Worm (Caenorhabditis elegans) whole organism, L4 larva: Measurements from ENCODE around the gene T26E4.9.
"Not testable (repeated sequence)": the region's sequence is repeated elsewhere in the genome, so short reads cannot be mapped to it uniquely, and the experiment has no call there.

Source experiments
- F10B5.3 ChIP-seq: sonication (generic microtip); optimal IDR thresholded peaks from 2 replicates; lab custom pipeline; 2016; ENCODE audit warnings: mild to moderate bottlenecking, missing genetic modification characterization, missing compliant biosample characterization
- F49E8.2 ChIP-seq: sonication (generic microtip); optimal IDR thresholded peaks from 2 replicates; lab custom pipeline; 2016; ENCODE audit warnings: missing compliant biosample characterization, mild to moderate bottlenecking, missing genetic modification characterization, borderline replicate concordance
- T20F7.1 ChIP-seq: fragments of 200-800 bp; sonication (Bioruptor generic); optimal IDR thresholded peaks from 2 replicates; lab custom pipeline; 2018; ENCODE audit warnings: mild to moderate bottlenecking, missing genetic modification characterization, missing compliant biosample characterization
- T26A8.4 ChIP-seq: fragments of 200-800 bp; sonication (Bioruptor generic); IDR thresholded peaks from 2 replicates; pipeline ENCODE4 v1.3.6; 2022; ENCODE audit warnings: missing genetic modification characterization, missing compliant biosample characterization
- ZK337.2 ChIP-seq: fragments of 200-800 bp; sonication (Bioruptor generic); IDR thresholded peaks from 2 replicates; pipeline ENCODE4 v1.3.6; 2022; ENCODE audit warnings: missing genetic modification reagents, missing genetic modification characterization, missing compliant biosample characterization
- aha-1 ChIP-seq: fragments of 150-350 bp; peaks from one replicate; lab custom pipeline; 2014; ENCODE audit warnings: missing biosample characterization, missing genetic modification characterization
- ceh-20 ChIP-seq: fragments of 200-800 bp; sonication (Bioruptor generic); IDR thresholded peaks from 2 replicates; pipeline ENCODE4 v1.3.6; 2022; ENCODE audit warnings: missing genetic modification reagents, missing genetic modification characterization, missing compliant biosample characterization
- ceh-32 ChIP-seq: sonication (generic microtip); optimal IDR thresholded peaks from 2 replicates; lab custom pipeline; 2016; ENCODE audit warnings: mild to moderate bottlenecking, missing genetic modification characterization, missing compliant biosample characterization; ENCODE audit not compliant: poor library complexity
- ceh-62 ChIP-seq: sonication (generic microtip); optimal IDR thresholded peaks from 2 replicates; lab custom pipeline; 2017; ENCODE audit warnings: missing biosample characterization, missing genetic modification characterization
- daf-16 ChIP-seq, 3 experiments: sonication (generic microtip); optimal IDR thresholded peaks; 2 replicates each; lab custom pipeline; 2016 to 2017; ENCODE audit warnings: missing genetic modification characterization in 3 of 3, missing genetic modification reagents in 3 of 3, mild to moderate bottlenecking in 2 of 3, missing compliant biosample characterization in 2 of 3, missing biosample characterization in 1 of 3, moderate library complexity in 1 of 3
- dmd-9 ChIP-seq: fragments of 200-800 bp; sonication (Bioruptor generic); IDR thresholded peaks from 2 replicates; pipeline ENCODE4 v1.3.6; 2022; ENCODE audit warnings: missing genetic modification reagents, missing genetic modification characterization, missing compliant biosample characterization
- dve-1 ChIP-seq: sonication (generic microtip); optimal IDR thresholded peaks from 2 replicates; lab custom pipeline; 2017; ENCODE audit warnings: antibody characterized with exemption, mild to moderate bottlenecking, missing genetic modification characterization, missing compliant biosample characterization; ENCODE audit not compliant: insufficient read depth
- jun-1 ChIP-seq: fragments of 150-350 bp; optimal IDR thresholded peaks from 2 replicates; lab custom pipeline; 2014; ENCODE audit warnings: missing biosample characterization, missing genetic modification reagents, missing genetic modification characterization
- lin-1 ChIP-seq: fragments of 200-800 bp; sonication (Bioruptor generic); IDR thresholded peaks from 2 replicates; pipeline ENCODE4 v1.3.6; 2022; ENCODE audit warnings: missing genetic modification reagents, missing genetic modification characterization, missing compliant biosample characterization
- lin-13 ChIP-seq: fragments of 150-350 bp; optimal IDR thresholded peaks from 2 replicates; lab custom pipeline; 2014; ENCODE audit warnings: missing biosample characterization, missing genetic modification reagents, missing genetic modification characterization
- lin-29 ChIP-seq: fragments of 200-800 bp; sonication (Bioruptor generic); IDR thresholded peaks from 2 replicates; pipeline ENCODE4 v1.3.6; 2022; ENCODE audit warnings: missing genetic modification reagents, missing genetic modification characterization, missing compliant biosample characterization
- lin-38 ChIP-seq: fragments of 200-800 bp; sonication (Bioruptor generic); IDR thresholded peaks from 2 replicates; pipeline ENCODE4 v1.3.6; 2022; ENCODE audit warnings: missing genetic modification reagents, missing genetic modification characterization, missing compliant biosample characterization
- lin-39 ChIP-seq: fragments of 150-350 bp; optimal IDR thresholded peaks from 2 replicates; lab custom pipeline; 2014; ENCODE audit warnings: missing biosample characterization, missing genetic modification reagents, missing genetic modification characterization
- madf-9 ChIP-seq: fragments of 200-800 bp; sonication (Bioruptor generic); conservative IDR thresholded peaks from 2 replicates; pipeline ENCODE4 v1.3.6; 2022; ENCODE audit warnings: missing genetic modification reagents, missing genetic modification characterization, missing compliant biosample characterization
- mdl-1 ChIP-seq, 2 experiments: fragments of 150-350 bp in 1 of 2; sonication (generic microtip) in 1 of 2; optimal IDR thresholded peaks; 2 replicates each; lab custom pipeline; 2014 to 2017; ENCODE audit warnings: missing biosample characterization in 2 of 2, missing genetic modification characterization in 2 of 2
- mep-1 ChIP-seq: fragments of 150-350 bp; sonication (generic microtip); optimal IDR thresholded peaks from 3 replicates; lab custom pipeline; 2014; ENCODE audit warnings: missing biosample characterization, missing genetic modification characterization
- mxl-2 ChIP-seq: fragments of 200-800 bp; sonication (Bioruptor generic); conservative IDR thresholded peaks from 2 replicates; pipeline ENCODE4 v1.3.6; 2022; ENCODE audit warnings: missing genetic modification reagents, missing genetic modification characterization, missing compliant biosample characterization
- nhr-10 ChIP-seq: fragments of 150-350 bp; optimal IDR thresholded peaks from 2 replicates; lab custom pipeline; 2014; ENCODE audit warnings: missing biosample characterization, missing genetic modification characterization
- nhr-42 ChIP-seq: fragments of 200-800 bp; sonication (Bioruptor generic); IDR thresholded peaks from 2 replicates; pipeline ENCODE4 v1.3.6; 2022; ENCODE audit warnings: missing genetic modification characterization, missing compliant biosample characterization
- sdz-12 ChIP-seq: fragments of 200-800 bp; sonication (Bioruptor generic); optimal IDR thresholded peaks from 2 replicates; lab custom pipeline; 2018; ENCODE audit warnings: mild to moderate bottlenecking, missing genetic modification characterization, missing compliant biosample characterization
- set-16 ChIP-seq: fragments of 200-800 bp; sonication (Bioruptor generic); IDR thresholded peaks from 2 replicates; pipeline ENCODE4 v1.3.6; 2022; ENCODE audit warnings: missing genetic modification reagents, missing genetic modification characterization, missing compliant biosample characterization
- skn-1 ChIP-seq: fragments of 150-350 bp; optimal IDR thresholded peaks from 2 replicates; lab custom pipeline; 2014; ENCODE audit warnings: missing biosample characterization, missing genetic modification characterization
- tra-1 ChIP-seq: fragments of 200-800 bp; sonication (Bioruptor generic); IDR thresholded peaks from 2 replicates; pipeline ENCODE4 v1.3.6; 2022; ENCODE audit warnings: missing genetic modification reagents, missing genetic modification characterization, missing compliant biosample characterization
- unc-62 ChIP-seq, 3 experiments: fragments of 150-350 bp in 1 of 3; sonication (generic microtip); optimal IDR thresholded peaks in 2 of 3; peaks in 1 of 3; 1 replicate in 1 of 3; 2 replicates in 2 of 3; lab custom pipeline; 2014 to 2017; ENCODE audit warnings: missing biosample characterization in 3 of 3, missing genetic modification characterization in 3 of 3, missing genetic modification reagents in 3 of 3, missing genotype in 1 of 3
- zag-1 ChIP-seq: fragments of 150-350 bp; optimal IDR thresholded peaks from 2 replicates; lab custom pipeline; 2014; ENCODE audit warnings: missing biosample characterization, missing genetic modification characterization
- zfp-2 ChIP-seq: sonication (generic microtip); optimal IDR thresholded peaks from 2 replicates; lab custom pipeline; 2016; ENCODE audit warnings: mild to moderate bottlenecking, missing genetic modification characterization, missing compliant biosample characterization
- zip-2 ChIP-seq: fragments of 150-350 bp; optimal IDR thresholded peaks from 2 replicates; lab custom pipeline; 2014; ENCODE audit warnings: missing biosample characterization, missing genetic modification characterization

T26E4.9 gene

DNA sequence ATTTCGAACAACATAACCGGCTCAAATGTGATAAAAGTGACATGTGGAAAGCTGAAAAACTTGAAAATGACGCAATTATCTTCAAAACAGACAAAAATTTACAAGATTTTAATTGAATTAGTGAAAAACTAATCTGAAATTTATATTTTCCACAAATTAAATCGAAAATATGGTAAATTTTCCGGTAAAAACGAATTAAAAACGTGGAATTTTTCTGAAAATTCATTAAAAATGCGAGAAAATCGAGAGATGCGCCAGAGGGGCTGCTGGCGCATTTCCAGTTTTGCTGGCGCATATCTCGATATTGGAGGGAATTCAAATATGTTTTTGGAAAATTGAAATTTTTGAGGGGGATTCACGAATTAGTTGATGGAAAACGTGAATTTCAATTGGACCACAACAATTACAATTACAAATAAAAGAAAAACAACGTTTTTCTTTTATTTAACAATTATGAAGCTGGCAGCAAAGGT, 36.4 kb downstream of the T26E4.9 start, which contains the start of the genes haf-3 and F57A10.2 (continued):
- TF ChIP-seq tra-1 (peak; percentile 88), skn-1 (tag; lab: Kevin White, UChicago) (no peak), ceh-32 (tag; lab: Kevin White, UChicago) (peak; percentile 38), dmd-9 (GFP tag; lab: Robert Waterston, UW) (no peak), daf-16 (GFP tag; optimal IDR thresholded peaks at IDR 0.05; lab: Kevin White, UChicago) (peak in 1 of 2 experiments; percentile 58), daf-16 (tag; optimal IDR thresholded peaks at IDR 0.05; lab: Kevin White, UChicago) (peak; percentile 42)

DNA sequence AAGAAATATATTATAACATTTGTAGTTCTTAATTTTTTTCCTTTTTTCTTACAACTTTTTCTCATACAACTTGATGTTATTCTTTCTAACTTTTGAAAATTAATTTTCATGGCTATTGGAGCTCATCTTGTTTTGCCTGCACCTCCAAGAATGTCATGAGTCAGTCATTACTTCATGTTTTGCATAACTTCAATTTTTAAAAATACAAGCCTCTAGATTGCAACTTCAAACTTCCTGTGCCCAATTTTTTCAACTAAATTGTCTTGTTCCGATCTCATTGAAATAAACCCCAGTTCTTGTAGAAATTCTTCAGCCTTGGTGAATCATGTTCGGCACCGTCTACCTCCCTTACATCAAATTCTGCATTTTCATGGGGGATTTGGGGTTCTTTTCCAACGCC, 44.1 kb downstream of the T26E4.9 start, which contains the start of gene str-9:
TSS of gene str-9 (plus strand) at position 301 of the 400 bp plus-strand sequence.
- no peak for TF ChIP-seq mdl-1 (tag; optimal IDR thresholded peaks at IDR 0.05; lab: Kevin White, UChicago)
- no peak for TF ChIP-seq F49E8.2 (tag; lab: Kevin White, UChicago)
- no peak for TF ChIP-seq set-16 (GFP tag; lab: Robert Waterston, UW)
- no peak for TF ChIP-seq lin-13 (GFP tag; lab: Kevin White, UChicago)
- no peak for TF ChIP-seq mep-1 (tag; lab: Kevin White, UChicago)
- no peak for TF ChIP-seq ceh-20 (GFP tag; lab: Robert Waterston, UW)
- TF ChIP-seq lin-38 (GFP tag; lab: Robert Waterston, UW): no peak
- TF ChIP-seq lin-39 (tag; lab: Kevin White, UChicago): no peak

DNA sequence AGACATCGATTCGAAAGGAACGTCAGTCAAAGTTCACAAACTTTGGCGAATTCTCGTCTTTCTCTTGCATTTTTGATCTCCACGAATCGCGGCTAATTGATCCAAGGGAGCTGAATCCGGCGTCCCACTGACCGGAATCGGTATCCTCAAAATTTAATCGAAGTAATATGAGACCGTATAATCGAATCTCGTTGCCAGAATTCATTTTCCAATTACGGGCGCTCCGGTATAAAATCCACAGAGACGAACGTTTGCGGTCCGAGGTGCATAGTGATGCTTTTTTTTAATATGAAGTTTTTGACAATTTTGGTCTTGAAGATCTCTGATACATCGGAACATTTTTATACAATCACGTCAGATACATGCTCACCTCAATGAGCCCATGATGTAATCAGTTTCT, 44.9 kb downstream of the T26E4.9 start:
- TF ChIP-seq T26A8.4 (GFP tag; lab: Robert Waterston, UW): no peak
- peak; percentile 92 for TF ChIP-seq aha-1 (tag; lab: Kevin White, UChicago)
- TF ChIP-seq, all 104 proteins: peak for 1

DNA sequence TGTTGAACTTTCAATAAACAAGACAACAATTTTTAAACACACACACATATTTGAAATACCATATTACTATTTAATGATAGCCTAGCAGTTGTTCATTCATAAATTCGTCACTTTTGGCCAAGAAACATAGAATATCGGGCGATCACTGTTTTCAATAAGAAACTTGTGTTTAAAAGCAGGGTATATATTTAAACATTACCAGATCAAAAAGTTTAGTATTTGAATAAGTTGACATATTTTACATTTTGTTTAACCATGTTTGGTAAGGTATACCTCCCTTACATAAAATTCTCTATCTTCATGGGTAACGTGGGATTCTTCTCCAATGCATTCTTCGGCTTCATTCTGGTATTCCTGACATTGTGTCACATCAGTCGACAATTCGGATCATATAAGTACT, 47.8 kb downstream of the T26E4.9 start, which contains the start of gene str-8:
TSS of gene str-8 (plus strand) at position 301 of the 400 bp plus-strand sequence.
- TF ChIP-seq lin-1 (GFP tag; lab: Robert Waterston, UW); zfp-2 (tag; lab: Kevin White, UChicago); unc-62 (GFP tag; optimal IDR thresholded peaks at IDR 0.05 in 1 of 2; lab: Kevin White, UChicago); unc-62 (tag; optimal IDR thresholded peaks at IDR 0.05; lab: Kevin White, UChicago): not testable (repeated sequence)

DNA sequence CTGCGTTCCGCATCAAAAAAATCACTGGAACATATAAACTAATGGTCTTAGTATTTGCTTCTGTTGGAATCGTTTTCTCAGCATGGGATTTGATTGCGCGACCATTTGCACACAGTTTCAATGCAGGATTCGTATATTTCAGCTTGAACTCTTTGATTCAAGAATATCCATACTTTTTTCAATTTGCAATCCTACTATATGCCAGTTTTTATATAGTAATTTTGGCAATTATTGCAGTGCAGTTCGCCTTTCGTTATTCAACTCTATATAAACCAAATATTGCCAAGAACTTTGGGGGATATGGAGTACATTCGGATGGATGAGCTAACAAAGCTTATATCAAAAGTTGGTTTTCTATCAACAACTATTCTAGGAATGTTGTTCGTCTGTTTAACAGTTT, 49.6 kb downstream of the T26E4.9 start, which contains the start of gene str-5:
TSS of gene str-5 (plus strand) at position 301 of the 400 bp plus-strand sequence.
- not testable (repeated sequence) for TF ChIP-seq zag-1 (tag; lab: Kevin White, UChicago); nhr-42; jun-1 (tag; lab: Kevin White, UChicago)

DNA sequence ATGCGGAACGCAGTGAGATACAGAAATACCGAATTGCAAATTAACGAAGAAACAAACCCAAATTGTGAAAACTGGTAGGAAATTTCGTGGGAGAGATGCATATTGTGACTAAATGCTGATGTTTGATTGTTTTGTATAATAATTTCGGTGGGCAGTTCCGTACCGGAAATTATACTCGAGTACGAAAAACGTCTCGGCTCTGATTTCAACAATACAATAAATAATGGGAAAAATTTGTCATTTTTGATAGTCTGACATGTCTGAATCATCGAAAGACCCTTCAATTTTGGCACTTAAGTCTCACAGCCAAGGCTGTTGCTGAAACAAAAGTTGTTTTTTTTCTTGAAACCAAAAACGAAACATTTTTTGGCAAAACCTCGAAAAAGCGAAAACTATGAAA, 50.5 kb downstream of the T26E4.9 start, which contains the start of gene str-43:
TSS of gene str-43 (minus strand) at position 101 of the 400 bp plus-strand sequence.
- TF ChIP-seq unc-62 (GFP tag; optimal IDR thresholded peaks at IDR 0.05 in 1 of 2; lab: Kevin White, UChicago) (no peak), unc-62 (tag; optimal IDR thresholded peaks at IDR 0.05; lab: Kevin White, UChicago) (no peak), ZK337.2 (no peak), zip-2 (no peak), ceh-62 (tag; lab: Kevin White, UChicago) (no peak), lin-29 (GFP tag; lab: Robert Waterston, UW) (no peak), mxl-2 (GFP tag; lab: Robert Waterston, UW) (no peak), sdz-12 (GFP tag; lab: Kevin White, UChicago) (no peak), T20F7.1 (GFP tag; lab: Kevin White, UChicago) (no peak), ceh-20 (GFP tag; lab: Robert Waterston, UW) (no peak), madf-9 (GFP tag; lab: Robert Waterston, UW) (no peak), dve-1 (no peak), nhr-10 (tag; lab: Kevin White, UChicago) (no peak), nhr-42 (no peak), F10B5.3 (tag; lab: Kevin White, UChicago) (no peak)
